Worm (Caenorhabditis elegans) whole organism, young adult: ENCODE measurements around the gene gcna-1.

Source experiments
- aptf-2 ChIP-seq: fragments of 200-800 bp; sonication (Bioruptor generic); conservative IDR thresholded peaks from 2 replicates; pipeline ENCODE4 v1.3.6; 2022; ENCODE audit warnings: missing genetic modification reagents, missing genetic modification characterization, missing compliant biosample characterization
- ceh-27 ChIP-seq: fragments of 200-800 bp; sonication (Bioruptor generic); optimal IDR thresholded peaks from 2 replicates; lab custom pipeline; 2018; ENCODE audit warnings: mild to moderate bottlenecking, missing genetic modification characterization, moderate library complexity, missing compliant biosample characterization
- egl-18 ChIP-seq: fragments of 200-800 bp; sonication (Bioruptor generic); IDR thresholded peaks from 2 replicates; pipeline ENCODE4 v1.3.6; 2022; ENCODE audit warnings: missing genetic modification reagents, missing genetic modification characterization, missing compliant biosample characterization
- rcor-1 ChIP-seq: fragments of 200-800 bp; sonication (Bioruptor generic); IDR thresholded peaks from 2 replicates; pipeline ENCODE4 v1.3.6; 2022; ENCODE audit warnings: missing genetic modification reagents, missing genetic modification characterization, missing compliant biosample characterization
- sea-2 ChIP-seq: fragments of 200-800 bp; sonication (Bioruptor generic); IDR thresholded peaks from 2 replicates; pipeline ENCODE4 v1.3.6; 2022; ENCODE audit warnings: missing genetic modification characterization, missing compliant biosample characterization
- unc-62 ChIP-seq: fragments of 150-350 bp; optimal IDR thresholded peaks from 2 replicates; lab custom pipeline; 2014; ENCODE audit warnings: missing biosample characterization, missing genetic modification reagents, missing genetic modification characterization
- zim-3 ChIP-seq: sonication (generic microtip); optimal IDR thresholded peaks from 2 replicates; lab custom pipeline; 2017; ENCODE audit warnings: mild to moderate bottlenecking, missing genetic modification characterization, moderate library complexity, missing compliant biosample characterization

- TF ChIP-seq sea-2 (no peak), unc-62 (GFP tag; lab: Kevin White, UChicago) (no peak), ceh-27 (GFP tag; lab: Kevin White, UChicago) (no peak), rcor-1 (GFP tag; lab: Robert Waterston, UW) (no peak), egl-18 (GFP tag; lab: Robert Waterston, UW) (no peak), zim-3 (tag; lab: Kevin White, UChicago) (no peak), aptf-2 (GFP tag; lab: Robert Waterston, UW) (no peak)
Measured at ce11 chrIII:6002024-6002423, 6.9 kb downstream of the gcna-1 start.
